Fruit fly (Drosophila melanogaster) whole organism, embryonic: ENCODE measurements around the gene y.

ENCODE experiments used
- Atf3 ChIP-seq: fragments of 200-800 bp; sonication (Bioruptor generic); optimal IDR thresholded peaks from 3 replicates; lab custom pipeline; 2016; ENCODE audit warnings: missing biosample characterization, missing genetic modification characterization
- CG12391 ChIP-seq: fragments of 200-800 bp; sonication (Bioruptor generic); optimal IDR thresholded peaks from 3 replicates; lab custom pipeline; 2018; ENCODE audit warnings: missing biosample characterization, mild to moderate bottlenecking, missing genetic modification characterization, moderate library complexity
- CG12769 ChIP-seq: fragments of 200-800 bp; sonication (Bioruptor generic); optimal IDR thresholded peaks from 2 replicates; lab custom pipeline; 2019; ENCODE audit warnings: missing biosample characterization, mild to moderate bottlenecking, missing genetic modification characterization, moderate library complexity
- CG1602 ChIP-seq: fragments of 200-800 bp; sonication (Bioruptor generic); optimal IDR thresholded peaks from 3 replicates; lab custom pipeline; 2016; ENCODE audit warnings: missing biosample characterization, missing genetic modification characterization
- CG17361 ChIP-seq: fragments of 200-800 bp; sonication (Bioruptor generic); IDR thresholded peaks from 3 replicates; pipeline ENCODE4 v1.3.6; 2022; ENCODE audit warnings: missing biosample characterization, missing genetic modification characterization
- CG18262 ChIP-seq: fragments of 200-800 bp; optimal IDR thresholded peaks from 3 replicates; lab custom pipeline; 2019; ENCODE audit warnings: missing biosample characterization, mild to moderate bottlenecking, missing genetic modification characterization, moderate library complexity
- CG2678 ChIP-seq: fragments of 200-800 bp; sonication (Bioruptor generic); optimal IDR thresholded peaks from 3 replicates; lab custom pipeline; 2019; ENCODE audit warnings: missing biosample characterization, mild to moderate bottlenecking, missing genetic modification characterization, moderate library complexity
- CG2712 ChIP-seq: fragments of 200-800 bp; optimal IDR thresholded peaks from 3 replicates; lab custom pipeline; 2019; ENCODE audit warnings: missing biosample characterization, mild to moderate bottlenecking, missing genetic modification characterization, moderate library complexity
- CG2875 ChIP-seq: fragments of 200-800 bp; sonication (Bioruptor generic); optimal IDR thresholded peaks from 2 replicates; lab custom pipeline; 2017; ENCODE audit warnings: missing biosample characterization, mild to moderate bottlenecking, missing genetic modification characterization, missing genetic modification reagents
- CG30403 ChIP-seq: fragments of 200-800 bp; sonication (Bioruptor generic); optimal IDR thresholded peaks from 3 replicates; lab custom pipeline; 2016; ENCODE audit warnings: missing biosample characterization, missing genetic modification characterization
- CG6689 ChIP-seq: fragments of 200-800 bp; sonication (Bioruptor generic); IDR thresholded peaks from 2 replicates; pipeline ENCODE4 v1.3.6; 2022; ENCODE audit warnings: missing biosample characterization, missing genetic modification characterization
- CG7372 ChIP-seq: fragments of 200-800 bp; sonication (Bioruptor generic); IDR thresholded peaks from 2 replicates; pipeline ENCODE4 v1.3.6; 2022; ENCODE audit warnings: missing biosample characterization, missing genetic modification characterization
- CG7839 ChIP-seq: fragments of 200-800 bp; sonication (Bioruptor generic); optimal IDR thresholded peaks from 3 replicates; lab custom pipeline; 2018; ENCODE audit warnings: missing biosample characterization, mild to moderate bottlenecking, missing genetic modification characterization, moderate library complexity
- Drgx ChIP-seq: fragments of 200-800 bp; sonication (Bioruptor generic); IDR thresholded peaks from 2 replicates; pipeline ENCODE4 v1.3.6; 2022; ENCODE audit warnings: missing biosample characterization, missing genetic modification characterization
- Eip74EF ChIP-seq, 2 experiments: fragments of 200-800 bp in 1 of 2; fragments of >200 bp in 1 of 2; sonication (Bioruptor generic) in 1 of 2; optimal IDR thresholded peaks; 2 replicates each; lab custom pipeline; 2017 to 2019; ENCODE audit warnings: missing biosample characterization in 2 of 2, missing genetic modification characterization in 2 of 2, mild to moderate bottlenecking in 1 of 2, moderate library complexity in 1 of 2
- HLH3B ChIP-seq: fragments of 200-800 bp; sonication (Bioruptor generic); IDR thresholded peaks from 2 replicates; pipeline ENCODE4 v1.3.6; 2022; ENCODE audit warnings: missing biosample characterization, missing genetic modification characterization
- Hmx ChIP-seq: fragments of 200-800 bp; sonication (Bioruptor generic); optimal IDR thresholded peaks from 2 replicates; lab custom pipeline; 2016; ENCODE audit warnings: missing biosample characterization, missing genetic modification characterization
- Hr39 ChIP-seq: fragments of >200 bp; optimal IDR thresholded peaks from 2 replicates; lab custom pipeline; 2017
- Hr51 ChIP-seq, 2 experiments: fragments of 200-800 bp; sonication (Bioruptor generic); optimal IDR thresholded peaks; 2 replicates in 1 of 2; 3 replicates in 1 of 2; lab custom pipeline; 2016 to 2018; ENCODE audit warnings: missing biosample characterization in 2 of 2, missing genetic modification characterization in 2 of 2, mild to moderate bottlenecking in 1 of 2, moderate library complexity in 1 of 2
- Hr78 ChIP-seq, 2 experiments: fragments of 200-800 bp in 1 of 2; fragments of >200 bp in 1 of 2; sonication (Bioruptor generic) in 1 of 2; optimal IDR thresholded peaks; 2 replicates each; lab custom pipeline; 2017 to 2019; ENCODE audit warnings: missing biosample characterization in 2 of 2, missing genetic modification characterization in 2 of 2, mild to moderate bottlenecking in 1 of 2, moderate library complexity in 1 of 2
- Ptx1 ChIP-seq: fragments of 200-800 bp; sonication (Bioruptor generic); IDR thresholded peaks from 2 replicates; pipeline ENCODE4 v1.3.6; 2022; ENCODE audit warnings: missing biosample characterization, missing genetic modification characterization
- Side ChIP-seq: fragments of 200-800 bp; sonication (Bioruptor generic); optimal IDR thresholded peaks from 2 replicates; lab custom pipeline; 2016; ENCODE audit warnings: missing biosample characterization, missing genetic modification characterization
- Sox102F ChIP-seq: fragments of 200-800 bp; sonication (Bioruptor generic); optimal IDR thresholded peaks from 2 replicates; lab custom pipeline; 2018; ENCODE audit warnings: missing biosample characterization, mild to moderate bottlenecking, missing genetic modification characterization, moderate library complexity
- bsh ChIP-seq, 2 experiments: fragments of 200-800 bp; sonication (Bioruptor generic); optimal IDR thresholded peaks; 2 replicates each; lab custom pipeline; 2017 to 2018; ENCODE audit warnings: mild to moderate bottlenecking in 2 of 2, missing biosample characterization in 2 of 2, missing genetic modification characterization in 2 of 2, moderate library complexity in 1 of 2
- gem ChIP-seq: fragments of 200-800 bp; sonication (Bioruptor generic); optimal IDR thresholded peaks from 2 replicates; lab custom pipeline; 2019; ENCODE audit warnings: missing biosample characterization, mild to moderate bottlenecking, missing genetic modification characterization, moderate library complexity
- grau ChIP-seq: fragments of 200-800 bp; optimal IDR thresholded peaks from 3 replicates; lab custom pipeline; 2019; ENCODE audit warnings: missing biosample characterization, mild to moderate bottlenecking, missing genetic modification characterization, moderate library complexity
- gsb-n ChIP-seq: fragments of 200-800 bp; sonication (Bioruptor generic); optimal IDR thresholded peaks from 3 replicates; lab custom pipeline; 2018; ENCODE audit warnings: missing biosample characterization, mild to moderate bottlenecking, missing genetic modification characterization
- kni ChIP-seq: fragments of 200-800 bp; sonication (Bioruptor generic); optimal IDR thresholded peaks from 3 replicates; lab custom pipeline; 2017; ENCODE audit warnings: mild to moderate bottlenecking, missing biosample characterization, missing genetic modification reagents, missing genetic modification characterization
- nmo ChIP-seq: fragments of 200-800 bp; sonication (Bioruptor generic); optimal IDR thresholded peaks from 2 replicates; lab custom pipeline; 2018; ENCODE audit warnings: missing biosample characterization, mild to moderate bottlenecking, missing genetic modification characterization, moderate library complexity
- phol ChIP-seq: fragments of 200-800 bp; sonication (Bioruptor generic); optimal IDR thresholded peaks from 3 replicates; lab custom pipeline; 2018; ENCODE audit warnings: missing biosample characterization, mild to moderate bottlenecking, missing genetic modification characterization, moderate library complexity
- row ChIP-seq: fragments of 200-800 bp; sonication (Bioruptor generic); IDR thresholded peaks from 3 replicates; pipeline ENCODE4 v1.3.6; 2022; ENCODE audit warnings: missing biosample characterization, missing genetic modification characterization
- sd ChIP-seq: fragments of 200-800 bp; sonication (Bioruptor generic); optimal IDR thresholded peaks from 3 replicates; lab custom pipeline; 2018; ENCODE audit warnings: missing biosample characterization, mild to moderate bottlenecking, missing genetic modification characterization, moderate library complexity
- sens ChIP-seq: fragments of 200-800 bp; sonication (Bioruptor generic); peaks from one replicate; lab custom pipeline; 2016; ENCODE audit warnings: missing biosample characterization, missing genetic modification characterization
- shn ChIP-seq: fragments of 200-800 bp; sonication (Bioruptor generic); optimal IDR thresholded peaks from 3 replicates; lab custom pipeline; 2016; ENCODE audit warnings: missing biosample characterization, missing genetic modification characterization
- stwl ChIP-seq: fragments of 200-800 bp; sonication (Bioruptor generic); optimal IDR thresholded peaks from 3 replicates; lab custom pipeline; 2018; ENCODE audit warnings: missing biosample characterization, mild to moderate bottlenecking, missing genetic modification characterization, moderate library complexity
- tio ChIP-seq: fragments of 200-800 bp; sonication (Bioruptor generic); optimal IDR thresholded peaks from 2 replicates; lab custom pipeline; 2017; ENCODE audit warnings: missing biosample characterization, missing genetic modification characterization, inconsistent platforms
- vvl ChIP-seq: fragments of 200-800 bp; sonication (Bioruptor generic); IDR thresholded peaks from 2 replicates; pipeline ENCODE4 v1.3.6; 2022; ENCODE audit warnings: missing biosample characterization, missing genetic modification characterization

y gene

dm6 chrX:339866-340571, 16.3 kb upstream of the y start (continued):
- TF ChIP-seq Side (GFP tag; lab: Kevin White, UChicago) (no peak), kni (GFP tag; lab: Kevin White, UChicago) (peak; percentile 24), Hr78 (GFP tag; optimal IDR thresholded peaks at IDR 0.05; lab: Kevin White, UChicago) (peak in 1 of 2 experiments; percentile 53), Hr39 (lab: Kevin White, UChicago) (no peak), Hr51 (GFP tag; optimal IDR thresholded peaks at IDR 0.05; lab: Kevin White, UChicago) (peak in 1 of 2 experiments; percentile 57), CG2678 (tag; lab: Kevin White, UChicago) (peak; percentile 13), bsh (GFP tag; optimal IDR thresholded peaks at IDR 0.05; lab: Kevin White, UChicago) (no peak), gsb-n (tag; lab: Kevin White, UChicago) (peak; percentile 5), stwl (tag; lab: Kevin White, UChicago) (peak; percentile 76), CG17361 (GFP tag; lab: Robert Waterston, UW) (0 out of 3 replicates have a peak, but pooled peaks have one; percentile 25), sd (peak; percentile 83), Sox102F (GFP tag; lab: Kevin White, UChicago) (peak; percentile 58), CG2712 (tag; lab: Kevin White, UChicago) (peak; percentile 37), nmo (GFP tag; lab: Kevin White, UChicago) (peak; percentile 7), phol (tag; lab: Kevin White, UChicago) (peak; percentile 32), gem (tag; lab: Kevin White, UChicago) (peak; percentile 60), CG6689 (GFP tag; lab: Robert Waterston, UW) (no peak), Ptx1 (GFP tag; lab: Robert Waterston, UW) (0 out of 2 replicates have a peak, but pooled peaks have one; percentile 15), CG12391 (tag; lab: Kevin White, UChicago) (peak; percentile 18), vvl (GFP tag; lab: Robert Waterston, UW) (peak; percentile 75), CG30403 (GFP tag; lab: Kevin White, UChicago) (peak; percentile 27), HLH3B (GFP tag; lab: Robert Waterston, UW) (0 out of 2 replicates have a peak, but pooled peaks have one; percentile 11), Eip74EF (GFP tag; optimal IDR thresholded peaks at IDR 0.05; lab: Kevin White, UChicago) (peak in 1 of 2 experiments; percentile 53), tio (GFP tag; lab: Kevin White, UChicago) (no peak), shn (GFP tag; lab: Kevin White, UChicago) (no peak), CG2875 (GFP tag; lab: Kevin White, UChicago) (no peak), Hmx (no peak), CG7372 (no peak), CG12769 (tag; lab: Kevin White, UChicago) (peak; percentile 0), CG1602 (GFP tag; lab: Kevin White, UChicago) (no peak), grau (tag; lab: Kevin White, UChicago) (peak; percentile 12), CG18262 (tag; lab: Kevin White, UChicago) (peak; percentile 10), sens (GFP tag; lab: Kevin White, UChicago) (peak; percentile 86), Atf3 (no peak), CG7839 (tag; lab: Kevin White, UChicago) (peak; percentile 16)

- TF ChIP-seq Drgx (GFP tag; lab: Robert Waterston, UW) (peak; percentile 32; the same call in 1 of the 2 replicates), row (GFP tag; lab: Robert Waterston, UW) (0 out of 3 replicates have a peak, but pooled peaks have one; percentile 23), vvl (GFP tag; lab: Robert Waterston, UW) (peak; percentile 40), shn (GFP tag; lab: Kevin White, UChicago) (no peak)
Measured at dm6 chrX:340809-341208, 15.5 kb upstream of the y start.
